Worm (Caenorhabditis elegans) whole organism, late embryonic: ENCODE measurements around the gene twk-34.

ENCODE experiments used
- C08G9.2 ChIP-seq: sonication (generic microtip); optimal IDR thresholded peaks from 2 replicates; lab custom pipeline; 2016; ENCODE audit warnings: mild to moderate bottlenecking, missing genetic modification characterization, moderate library complexity, missing compliant biosample characterization
- C38D4.7 ChIP-seq: fragments of 200-800 bp; sonication (Bioruptor generic); optimal IDR thresholded peaks from 2 replicates; lab custom pipeline; 2018; ENCODE audit warnings: mild to moderate bottlenecking, missing genetic modification characterization, moderate library complexity, missing compliant biosample characterization
- ama-1 ChIP-seq: fragments of 150-350 bp; optimal IDR thresholded peaks from 2 replicates; lab custom pipeline; 2014
- ceh-18 ChIP-seq: sonication (generic microtip); optimal IDR thresholded peaks from 2 replicates; lab custom pipeline; 2016; ENCODE audit warnings: missing genetic modification characterization, missing compliant biosample characterization
- ceh-9 ChIP-seq: sonication (generic microtip); optimal IDR thresholded peaks from 2 replicates; lab custom pipeline; 2016; ENCODE audit warnings: mild to moderate bottlenecking, missing genetic modification characterization, inconsistent platforms, missing compliant biosample characterization
- elt-2 ChIP-seq: sonication (generic microtip); optimal IDR thresholded peaks from 2 replicates; lab custom pipeline; 2016; ENCODE audit warnings: missing genetic modification reagents, missing genetic modification characterization, missing compliant biosample characterization
- lin-11 ChIP-seq: fragments of 200-800 bp; sonication (Bioruptor generic); optimal IDR thresholded peaks from 2 replicates; lab custom pipeline; 2018; ENCODE audit warnings: mild to moderate bottlenecking, missing genetic modification characterization, missing compliant biosample characterization
- mec-3 ChIP-seq: sonication (generic microtip); optimal IDR thresholded peaks from 2 replicates; lab custom pipeline; 2016; ENCODE audit warnings: borderline replicate concordance, missing genetic modification characterization, missing compliant biosample characterization
- nhr-11 ChIP-seq: fragments of 150-350 bp; optimal IDR thresholded peaks from 2 replicates; lab custom pipeline; 2014; ENCODE audit warnings: missing biosample characterization, missing genetic modification characterization
- pha-4 ChIP-seq: fragments of 150-350 bp; optimal IDR thresholded peaks from 2 replicates; lab custom pipeline; 2018; ENCODE audit warnings: missing biosample characterization, missing genetic modification reagents, missing genetic modification characterization
- pqm-1 ChIP-seq: sonication (generic microtip); optimal IDR thresholded peaks from 2 replicates; lab custom pipeline; 2016; ENCODE audit warnings: missing genetic modification characterization, missing compliant biosample characterization
- tbx-2 ChIP-seq: sonication (generic microtip); optimal IDR thresholded peaks from 2 replicates; lab custom pipeline; 2016; ENCODE audit warnings: missing genetic modification characterization, missing compliant biosample characterization
- unc-86 ChIP-seq: sonication (generic microtip); optimal IDR thresholded peaks from 2 replicates; lab custom pipeline; 2016; ENCODE audit warnings: missing genetic modification characterization, missing compliant biosample characterization

DNA sequence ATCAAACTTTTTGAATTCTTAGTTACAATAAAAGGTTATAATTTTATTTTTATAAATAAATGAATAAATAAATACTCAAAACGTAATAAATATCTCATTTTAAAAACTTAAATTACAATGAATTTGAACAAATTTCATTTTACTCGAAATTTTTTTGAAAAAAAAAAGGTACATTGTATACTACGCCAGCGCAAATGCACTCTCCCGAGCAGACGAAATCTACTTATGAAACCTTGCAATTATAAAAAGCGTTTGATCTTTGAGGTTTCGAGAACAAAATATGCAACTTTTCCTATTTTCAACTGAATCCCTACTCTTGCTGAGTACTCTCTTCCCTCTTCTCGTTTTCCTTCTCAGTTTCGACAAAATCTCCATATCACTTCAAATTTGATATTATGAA, 17.1 kb upstream of the twk-34 start, which contains the start of gene nhr-197:
- no peak for TF ChIP-seq nhr-11 (tag; lab: Kevin White, UChicago)
- no peak for TF ChIP-seq unc-86 (tag; lab: Kevin White, UChicago)
- no peak for TF ChIP-seq mec-3 (tag; lab: Kevin White, UChicago)
- no peak for TF ChIP-seq elt-2 (tag; lab: Kevin White, UChicago)
- TF ChIP-seq pha-4 (tag; lab: Kevin White, UChicago): no peak
- no peak for TF ChIP-seq pqm-1 (tag; lab: Kevin White, UChicago)
- TF ChIP-seq tbx-2 (tag; lab: Kevin White, UChicago): no peak
- TF ChIP-seq C08G9.2: no peak
- no peak for TF ChIP-seq ceh-18 (tag; lab: Kevin White, UChicago)
- TF ChIP-seq lin-11: no peak
- no peak for TF ChIP-seq ama-1 (lab: Kevin White, UChicago)
- no peak for TF ChIP-seq C38D4.7 (GFP tag; lab: Kevin White, UChicago)
- TF ChIP-seq ceh-9: no peak
